Worm (Caenorhabditis elegans) whole organism, L2 larva: Measurements from ENCODE around the gene tkr-2.

Source experiments
- ceh-82 ChIP-seq: fragments of 150-350 bp; optimal IDR thresholded peaks from 2 replicates; lab custom pipeline; 2014; ENCODE audit warnings: missing biosample characterization, missing genetic modification characterization
- egl-27 ChIP-seq: sonication (generic microtip); optimal IDR thresholded peaks from 3 replicates; lab custom pipeline; 2017; ENCODE audit warnings: missing biosample characterization, missing genetic modification reagents, missing genetic modification characterization
- fos-1 ChIP-seq: fragments of 150-350 bp; optimal IDR thresholded peaks from 2 replicates; lab custom pipeline; 2014; ENCODE audit warnings: missing biosample characterization, missing genetic modification characterization
- lin-39 ChIP-seq: fragments of 150-350 bp; optimal IDR thresholded peaks from 2 replicates; lab custom pipeline; 2014; ENCODE audit warnings: missing biosample characterization, missing genetic modification reagents, missing genetic modification characterization
- nhr-12 ChIP-seq: fragments of 150-350 bp; optimal IDR thresholded peaks from 2 replicates; lab custom pipeline; 2014; ENCODE audit warnings: missing biosample characterization, missing genetic modification characterization
- nhr-23 ChIP-seq: fragments of 150-350 bp; optimal IDR thresholded peaks from 2 replicates; lab custom pipeline; 2014; ENCODE audit warnings: missing biosample characterization, missing genetic modification reagents, missing genetic modification characterization
- nhr-77 ChIP-seq: fragments of 150-350 bp; optimal IDR thresholded peaks from 2 replicates; lab custom pipeline; 2014; ENCODE audit warnings: missing biosample characterization, missing genetic modification characterization

ce11 chrIV:6201769-6202168, at the start of gene tkr-2:
- TF ChIP-seq fos-1 (tag; lab: Kevin White, UChicago) (no peak), egl-27 (tag; lab: Kevin White, UChicago) (no peak), nhr-12 (tag; lab: Kevin White, UChicago) (no peak), ceh-82 (no peak), nhr-77 (tag; lab: Kevin White, UChicago) (no peak), lin-39 (tag; lab: Kevin White, UChicago) (no peak), nhr-23 (no peak)
